Worm (Caenorhabditis elegans) whole organism, L1 larva: ENCODE data around the gene F22F7.4.

Experiments
- ces-1 ChIP-seq: fragments of 150-350 bp; optimal IDR thresholded peaks from 2 replicates; lab custom pipeline; 2014; ENCODE audit warnings: missing biosample characterization, missing genetic modification reagents, missing genetic modification characterization
- elt-2 ChIP-seq: sonication (generic microtip); optimal IDR thresholded peaks from 2 replicates; lab custom pipeline; 2016; ENCODE audit warnings: missing genetic modification characterization, mild to moderate bottlenecking, inconsistent platforms, missing compliant biosample characterization, missing genetic modification reagents
- rnt-1 ChIP-seq: sonication (generic microtip); optimal IDR thresholded peaks from 2 replicates; lab custom pipeline; 2016; ENCODE audit warnings: mild to moderate bottlenecking, missing genetic modification characterization, moderate library complexity, missing compliant biosample characterization

DNA sequence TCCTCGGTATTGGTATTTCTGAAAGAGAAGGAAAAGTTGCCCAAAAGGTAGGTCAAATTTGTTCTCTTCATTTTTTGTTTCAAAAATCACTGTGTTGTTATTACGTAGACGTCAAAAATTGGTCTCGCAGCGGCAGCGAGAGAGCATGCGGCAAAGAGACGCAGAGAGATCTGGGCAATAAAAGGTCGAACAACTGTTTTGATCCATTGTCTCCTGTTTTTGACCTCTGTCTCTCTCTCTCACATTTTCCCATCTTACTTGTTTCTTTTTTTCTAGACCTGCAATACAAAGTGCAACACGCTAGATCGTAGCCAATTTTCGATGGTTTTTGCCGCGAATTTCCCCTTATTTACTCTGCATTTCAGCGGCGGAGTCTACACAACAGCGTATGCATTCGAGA, 20.7 kb upstream of the F22F7.4 start:
- TF ChIP-seq ces-1 (GFP tag; lab: Kevin White, UChicago) (no peak), rnt-1 (peak; percentile 73), elt-2 (tag; lab: Kevin White, UChicago) (no peak)
